Worm (Caenorhabditis elegans) whole organism, L4 larva: ENCODE results near the gene K08C7.4.

Experiments
- D1046.2 ChIP-seq: fragments of 200-800 bp; sonication (Bioruptor generic); IDR thresholded peaks from 2 replicates; pipeline ENCODE4 v1.3.6; 2022; ENCODE audit warnings: missing genetic modification characterization, missing compliant biosample characterization
- F10B5.3 ChIP-seq: sonication (generic microtip); optimal IDR thresholded peaks from 2 replicates; lab custom pipeline; 2016; ENCODE audit warnings: mild to moderate bottlenecking, missing genetic modification characterization, missing compliant biosample characterization
- F37D6.2 ChIP-seq: sonication (generic microtip); optimal IDR thresholded peaks from 2 replicates; lab custom pipeline; 2016; ENCODE audit warnings: mild to moderate bottlenecking, missing genetic modification characterization, missing compliant biosample characterization
- T20F7.1 ChIP-seq: fragments of 200-800 bp; sonication (Bioruptor generic); optimal IDR thresholded peaks from 2 replicates; lab custom pipeline; 2018; ENCODE audit warnings: mild to moderate bottlenecking, missing genetic modification characterization, missing compliant biosample characterization
- Y105C5A.15 ChIP-seq: fragments of 200-800 bp; sonication (Bioruptor generic); IDR thresholded peaks from 2 replicates; pipeline ENCODE4 v1.3.6; 2022; ENCODE audit warnings: missing genetic modification characterization, missing compliant biosample characterization
- Y48G9A.11 ChIP-seq: fragments of 200-800 bp; sonication (Bioruptor generic); IDR thresholded peaks from 2 replicates; pipeline ENCODE4 v1.3.6; 2022; ENCODE audit warnings: missing genetic modification reagents, missing genetic modification characterization, missing compliant biosample characterization
- Y75B8A.6 ChIP-seq: fragments of 200-800 bp; sonication (Bioruptor generic); IDR thresholded peaks from 2 replicates; pipeline ENCODE4 v1.3.6; 2022; ENCODE audit warnings: missing genetic modification reagents, missing genetic modification characterization, missing compliant biosample characterization
- ZK337.2 ChIP-seq: fragments of 200-800 bp; sonication (Bioruptor generic); IDR thresholded peaks from 2 replicates; pipeline ENCODE4 v1.3.6; 2022; ENCODE audit warnings: missing genetic modification reagents, missing genetic modification characterization, missing compliant biosample characterization
- ZK546.5 ChIP-seq, 2 experiments: sonication (generic microtip); optimal IDR thresholded peaks; 2 replicates each; lab custom pipeline; 2017; ENCODE audit warnings: missing biosample characterization in 2 of 2, missing genetic modification characterization in 2 of 2
- aha-1 ChIP-seq: fragments of 150-350 bp; peaks from one replicate; lab custom pipeline; 2014; ENCODE audit warnings: missing biosample characterization, missing genetic modification characterization
- attf-4 ChIP-seq: sonication (generic microtip); optimal IDR thresholded peaks from 3 replicates; lab custom pipeline; 2017; ENCODE audit warnings: missing biosample characterization, missing genetic modification characterization
- ceh-32 ChIP-seq: sonication (generic microtip); optimal IDR thresholded peaks from 2 replicates; lab custom pipeline; 2016; ENCODE audit warnings: mild to moderate bottlenecking, missing genetic modification characterization, missing compliant biosample characterization; ENCODE audit not compliant: poor library complexity
- ceh-82 ChIP-seq: sonication (generic microtip); optimal IDR thresholded peaks from 2 replicates; lab custom pipeline; 2017; ENCODE audit warnings: missing biosample characterization, missing genetic modification characterization
- daf-19 ChIP-seq: fragments of 200-800 bp; sonication (Bioruptor generic); conservative IDR thresholded peaks from 2 replicates; pipeline ENCODE4 v1.3.6; 2022; ENCODE audit warnings: missing genetic modification characterization, missing compliant biosample characterization
- daf-8 ChIP-seq: fragments of 200-800 bp; sonication (Bioruptor generic); IDR thresholded peaks from 2 replicates; pipeline ENCODE4 v1.3.6; 2022; ENCODE audit warnings: missing genetic modification characterization, missing compliant biosample characterization
- dmd-8 ChIP-seq: fragments of 200-800 bp; sonication (Bioruptor generic); IDR thresholded peaks from 2 replicates; pipeline ENCODE4 v1.3.6; 2022; ENCODE audit warnings: missing genetic modification characterization, missing compliant biosample characterization
- dmd-9 ChIP-seq: fragments of 200-800 bp; sonication (Bioruptor generic); IDR thresholded peaks from 2 replicates; pipeline ENCODE4 v1.3.6; 2022; ENCODE audit warnings: missing genetic modification reagents, missing genetic modification characterization, missing compliant biosample characterization
- dpl-1 ChIP-seq: fragments of 150-350 bp; optimal IDR thresholded peaks from 2 replicates; lab custom pipeline; 2014; ENCODE audit warnings: missing biosample characterization, missing genetic modification reagents, missing genetic modification characterization
- fos-1 ChIP-seq: fragments of 150-350 bp; optimal IDR thresholded peaks from 2 replicates; lab custom pipeline; 2014; ENCODE audit warnings: missing biosample characterization, missing genetic modification characterization
- hlh-11 ChIP-seq: fragments of 200-800 bp; sonication (Bioruptor generic); optimal IDR thresholded peaks from 2 replicates; lab custom pipeline; 2018; ENCODE audit warnings: mild to moderate bottlenecking, missing genetic modification characterization, missing compliant biosample characterization
- hlh-30 ChIP-seq: sonication (generic microtip); optimal IDR thresholded peaks from 2 replicates; lab custom pipeline; 2017; ENCODE audit warnings: antibody characterized with exemption, mild to moderate bottlenecking, missing genetic modification characterization, missing compliant biosample characterization; ENCODE audit not compliant: insufficient read depth
- hmg-1.1 ChIP-seq: fragments of 200-800 bp; sonication (Bioruptor generic); IDR thresholded peaks from 2 replicates; pipeline ENCODE4 v1.3.6; 2022; ENCODE audit warnings: missing genetic modification reagents, missing genetic modification characterization, missing compliant biosample characterization
- lin-1 ChIP-seq: fragments of 200-800 bp; sonication (Bioruptor generic); IDR thresholded peaks from 2 replicates; pipeline ENCODE4 v1.3.6; 2022; ENCODE audit warnings: missing genetic modification reagents, missing genetic modification characterization, missing compliant biosample characterization
- lin-29 ChIP-seq: fragments of 200-800 bp; sonication (Bioruptor generic); IDR thresholded peaks from 2 replicates; pipeline ENCODE4 v1.3.6; 2022; ENCODE audit warnings: missing genetic modification reagents, missing genetic modification characterization, missing compliant biosample characterization
- madf-5 ChIP-seq, 2 experiments: fragments of 200-800 bp; sonication (Bioruptor generic); IDR thresholded peaks; 2 replicates each; pipeline ENCODE4 v1.3.6; 2022; ENCODE audit warnings: missing compliant biosample characterization in 2 of 2, missing genetic modification characterization in 2 of 2
- madf-9 ChIP-seq: fragments of 200-800 bp; sonication (Bioruptor generic); conservative IDR thresholded peaks from 2 replicates; pipeline ENCODE4 v1.3.6; 2022; ENCODE audit warnings: missing genetic modification reagents, missing genetic modification characterization, missing compliant biosample characterization
- mdl-1 ChIP-seq, 2 experiments: fragments of 150-350 bp in 1 of 2; sonication (generic microtip) in 1 of 2; optimal IDR thresholded peaks; 2 replicates each; lab custom pipeline; 2014 to 2017; ENCODE audit warnings: missing biosample characterization in 2 of 2, missing genetic modification characterization in 2 of 2
- mes-2 ChIP-seq: sonication (generic microtip); optimal IDR thresholded peaks from 2 replicates; lab custom pipeline; 2016; ENCODE audit warnings: missing genotype, mild to moderate bottlenecking, missing genetic modification characterization, missing compliant biosample characterization; ENCODE audit not compliant: poor library complexity, severe bottlenecking
- nhr-28 ChIP-seq: fragments of 150-350 bp; optimal IDR thresholded peaks from 2 replicates; lab custom pipeline; 2014; ENCODE audit warnings: missing biosample characterization, missing genetic modification characterization
- nhr-48 ChIP-seq: sonication (generic microtip); optimal IDR thresholded peaks from 2 replicates; lab custom pipeline; 2016; ENCODE audit warnings: mild to moderate bottlenecking, missing genetic modification characterization, missing compliant biosample characterization
- php-3 ChIP-seq: fragments of 200-800 bp; sonication (Bioruptor generic); IDR thresholded peaks from 2 replicates; pipeline ENCODE4 v1.3.6; 2022; ENCODE audit warnings: missing genetic modification reagents, missing genetic modification characterization, missing compliant biosample characterization
- pqm-1 ChIP-seq: sonication (generic microtip); optimal IDR thresholded peaks from 2 replicates; lab custom pipeline; 2017; ENCODE audit warnings: missing biosample characterization, missing genetic modification characterization
- sdz-12 ChIP-seq: fragments of 200-800 bp; sonication (Bioruptor generic); optimal IDR thresholded peaks from 2 replicates; lab custom pipeline; 2018; ENCODE audit warnings: mild to moderate bottlenecking, missing genetic modification characterization, missing compliant biosample characterization
- set-16 ChIP-seq: fragments of 200-800 bp; sonication (Bioruptor generic); IDR thresholded peaks from 2 replicates; pipeline ENCODE4 v1.3.6; 2022; ENCODE audit warnings: missing genetic modification reagents, missing genetic modification characterization, missing compliant biosample characterization
- snpc-1.2 ChIP-seq: fragments of 200-800 bp; sonication (Bioruptor generic); IDR thresholded peaks from 2 replicates; pipeline ENCODE4 v1.3.6; 2022; ENCODE audit warnings: missing genetic modification reagents, missing genetic modification characterization, missing compliant biosample characterization
- tra-1 ChIP-seq: fragments of 200-800 bp; sonication (Bioruptor generic); IDR thresholded peaks from 2 replicates; pipeline ENCODE4 v1.3.6; 2022; ENCODE audit warnings: missing genetic modification reagents, missing genetic modification characterization, missing compliant biosample characterization
- unc-130 ChIP-seq: sonication (generic microtip); optimal IDR thresholded peaks from 2 replicates; lab custom pipeline; 2016; ENCODE audit warnings: missing genetic modification reagents, missing genetic modification characterization, missing compliant biosample characterization
- unc-62 ChIP-seq, 3 experiments: fragments of 150-350 bp in 1 of 3; sonication (generic microtip); optimal IDR thresholded peaks in 2 of 3; peaks in 1 of 3; 1 replicate in 1 of 3; 2 replicates in 2 of 3; lab custom pipeline; 2014 to 2017; ENCODE audit warnings: missing biosample characterization in 3 of 3, missing genetic modification characterization in 3 of 3, missing genetic modification reagents in 3 of 3, missing genotype in 1 of 3
- zfp-2 ChIP-seq: sonication (generic microtip); optimal IDR thresholded peaks from 2 replicates; lab custom pipeline; 2016; ENCODE audit warnings: mild to moderate bottlenecking, missing genetic modification characterization, missing compliant biosample characterization
- zfp-3 ChIP-seq: fragments of 200-800 bp; sonication (Bioruptor generic); conservative IDR thresholded peaks from 2 replicates; pipeline ENCODE4 v1.3.6; 2022; ENCODE audit warnings: missing genetic modification reagents, missing genetic modification characterization, missing compliant biosample characterization

K08C7.4 gene

DNA sequence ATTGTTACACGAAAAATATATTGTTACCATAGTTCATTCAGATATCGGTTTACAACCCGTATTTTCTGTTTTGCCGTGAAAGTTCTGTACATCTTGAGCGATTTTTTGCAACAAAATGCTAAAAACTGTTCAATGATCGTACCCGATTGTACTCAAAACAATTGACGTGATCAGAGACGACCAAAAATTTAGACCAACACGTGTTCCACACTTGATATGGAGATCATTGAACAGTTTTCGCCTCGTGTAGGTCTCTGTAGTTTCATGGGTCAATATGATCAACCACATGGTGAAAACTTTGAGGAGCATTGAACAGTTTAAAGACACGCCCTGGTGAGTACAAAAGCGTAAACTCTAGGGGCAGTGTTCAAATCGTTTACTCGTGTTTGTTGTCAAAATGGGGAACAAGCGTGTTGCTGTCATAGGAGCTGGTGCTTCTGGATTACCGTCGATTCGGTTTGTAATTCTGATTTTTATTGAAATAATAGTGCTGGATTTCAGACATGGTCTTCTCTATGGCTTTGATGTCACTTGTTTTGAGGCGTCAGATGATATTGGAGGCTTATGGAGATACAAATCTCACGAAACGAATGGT lies 2.0 kb upstream of the K08C7.4 start, which contains the start of gene fmo-2 (continued):
- TF ChIP-seq nhr-48 (tag; lab: Kevin White, UChicago) (no peak), tra-1 (0 out of 2 replicates have a peak, but pooled peaks have one; percentile 28), unc-62 (GFP tag; optimal IDR thresholded peaks at IDR 0.05 in 1 of 2; lab: Kevin White, UChicago) (peak in 1 of 2 experiments; percentile 99), unc-62 (tag; optimal IDR thresholded peaks at IDR 0.05; lab: Kevin White, UChicago) (no peak), mes-2 (no peak), T20F7.1 (GFP tag; lab: Kevin White, UChicago) (no peak), attf-4 (no peak), daf-19 (GFP tag; lab: Robert Waterston, UW) (no peak), dpl-1 (no peak), mdl-1 (tag; optimal IDR thresholded peaks at IDR 0.05; lab: Kevin White, UChicago) (peak in 1 of 2 experiments; percentile 74), unc-130 (no peak), ZK546.5 (tag; optimal IDR thresholded peaks at IDR 0.05; lab: Kevin White, UChicago) (no peak), daf-8 (GFP tag; lab: Robert Waterston, UW) (no peak), ceh-32 (no peak), set-16 (no peak), ZK337.2 (GFP tag; lab: Robert Waterston, UW) (no peak), madf-9 (GFP tag; lab: Robert Waterston, UW) (no peak), F37D6.2 (tag; lab: Kevin White, UChicago) (no peak), Y75B8A.6 (GFP tag; lab: Robert Waterston, UW) (no peak), hmg-1.1 (GFP tag; lab: Robert Waterston, UW) (no peak), hlh-30 (no peak), dmd-8 (GFP tag; lab: Robert Waterston, UW) (no peak), Y48G9A.11 (no peak), php-3 (GFP tag; lab: Robert Waterston, UW) (no peak), madf-5 (GFP tag; IDR thresholded peaks at IDR 0.05; lab: Robert Waterston, UW) (no peak), zfp-2 (tag; lab: Kevin White, UChicago) (no peak), Y105C5A.15 (GFP tag; lab: Robert Waterston, UW) (no peak), pqm-1 (tag; lab: Kevin White, UChicago) (no peak), fos-1 (tag; lab: Kevin White, UChicago) (no peak), zfp-3 (GFP tag; lab: Robert Waterston, UW) (no peak), lin-1 (GFP tag; lab: Robert Waterston, UW) (no peak), nhr-28 (peak; percentile 76), lin-29 (no peak), dmd-9 (GFP tag; lab: Robert Waterston, UW) (no peak), aha-1 (tag; lab: Kevin White, UChicago) (peak; percentile 82), D1046.2 (GFP tag; lab: Robert Waterston, UW) (no peak), hlh-11 (tag; lab: Kevin White, UChicago) (no peak), F10B5.3 (tag; lab: Kevin White, UChicago) (no peak), sdz-12 (GFP tag; lab: Kevin White, UChicago) (no peak), snpc-1.2 (GFP tag; lab: Robert Waterston, UW) (no peak), ceh-82 (tag; lab: Kevin White, UChicago) (no peak)

DNA sequence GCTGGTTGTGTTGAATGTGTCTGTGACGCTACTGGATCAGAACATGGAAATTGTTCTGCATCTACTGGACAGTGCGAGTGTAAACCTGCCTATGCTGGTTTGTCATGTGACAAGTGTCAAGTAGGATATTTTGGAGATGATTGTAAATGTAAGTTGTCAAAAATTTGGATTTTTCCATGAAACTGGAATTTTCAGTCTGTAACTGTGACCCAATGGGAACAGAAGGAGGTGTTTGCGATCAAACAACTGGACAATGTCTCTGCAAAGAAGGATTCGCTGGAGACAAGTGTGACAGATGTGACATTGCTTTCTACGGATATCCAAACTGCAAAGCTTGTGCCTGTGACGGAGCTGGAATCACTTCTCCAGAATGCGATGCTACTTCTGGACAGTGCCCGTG lies 11.7 kb downstream of the K08C7.4 start:
- TF ChIP-seq Y105C5A.15 (GFP tag; lab: Robert Waterston, UW): no peak
- TF ChIP-seq unc-62 (GFP tag; optimal IDR thresholded peaks at IDR 0.05 in 1 of 2; lab: Kevin White, UChicago): peak in 1 of 2 experiments; percentile 99
- TF ChIP-seq unc-62 (tag; optimal IDR thresholded peaks at IDR 0.05; lab: Kevin White, UChicago): no peak
